Worm (Caenorhabditis elegans): ENCODE data around the gene F49C12.6.

ce11 chrIV:9353728-9354127 lies 44.9 kb upstream of the F49C12.6 start:
- TF ChIP-seq klf-2 (GFP tag; conservative IDR thresholded peaks at IDR 0.05) (no peak), cog-1 (tag; optimal IDR thresholded peaks at IDR 0.05) (no peak), tab-1 (GFP tag; IDR thresholded peaks at IDR 0.05) (no peak), ztf-23 (GFP tag; IDR thresholded peaks at IDR 0.05) (no peak), ref-1 (GFP tag; conservative IDR thresholded peaks at IDR 0.05) (no peak)
